Worm (Caenorhabditis elegans) whole organism, mixed stage, embryonic: ENCODE measurements around the gene nlp-70.

Experiments
- bed-3 ChIP-seq: fragments of 200-800 bp; sonication (Bioruptor generic); optimal IDR thresholded peaks from 3 replicates; lab custom pipeline; 2018; ENCODE audit warnings: mild to moderate bottlenecking, missing genetic modification characterization, moderate library complexity, missing compliant biosample characterization
- blmp-1 ChIP-seq: fragments of 150-350 bp; optimal IDR thresholded peaks from 2 replicates; lab custom pipeline; 2014; ENCODE audit warnings: missing biosample characterization, missing genetic modification characterization
- ces-1 ChIP-seq: fragments of 150-350 bp; optimal IDR thresholded peaks from 2 replicates; lab custom pipeline; 2014; ENCODE audit warnings: missing biosample characterization, missing genetic modification reagents, missing genetic modification characterization
- cnd-1 ChIP-seq: fragments of 200-800 bp; sonication (Bioruptor generic); optimal IDR thresholded peaks from 2 replicates; lab custom pipeline; 2018; ENCODE audit warnings: mild to moderate bottlenecking, missing genetic modification characterization, missing compliant biosample characterization
- drap-1 ChIP-seq: fragments of 200-800 bp; sonication (Bioruptor generic); optimal IDR thresholded peaks from 3 replicates; lab custom pipeline; 2018; ENCODE audit warnings: mild to moderate bottlenecking, missing genetic modification characterization, missing compliant biosample characterization
- elt-1 ChIP-seq: sonication (generic microtip); optimal IDR thresholded peaks from 2 replicates; lab custom pipeline; 2017; ENCODE audit warnings: missing genetic modification characterization, mild to moderate bottlenecking, missing compliant biosample characterization, antibody characterized with exemption, moderate library complexity, borderline replicate concordance; ENCODE audit not compliant: insufficient read depth
- elt-3 ChIP-seq: fragments of 150-350 bp; optimal IDR thresholded peaks from 2 replicates; lab custom pipeline; 2014; ENCODE audit warnings: missing biosample characterization, missing genetic modification characterization
- lin-13 ChIP-seq: fragments of 150-350 bp; optimal IDR thresholded peaks from 2 replicates; lab custom pipeline; 2014; ENCODE audit warnings: missing biosample characterization, missing genetic modification characterization
- lin-32 ChIP-seq: fragments of 200-800 bp; sonication (Bioruptor generic); optimal IDR thresholded peaks from 2 replicates; lab custom pipeline; 2018; ENCODE audit warnings: mild to moderate bottlenecking, missing genetic modification characterization, missing compliant biosample characterization
- lsy-2 ChIP-seq: fragments of 150-350 bp; optimal IDR thresholded peaks from 2 replicates; lab custom pipeline; 2014; ENCODE audit warnings: missing biosample characterization, missing genetic modification characterization
- nhr-2 ChIP-seq: fragments of 150-350 bp; optimal IDR thresholded peaks from 2 replicates; lab custom pipeline; 2014; ENCODE audit warnings: missing biosample characterization, missing genetic modification characterization
- nhr-237 ChIP-seq: fragments of 150-350 bp; optimal IDR thresholded peaks from 2 replicates; lab custom pipeline; 2014; ENCODE audit warnings: missing biosample characterization, missing genetic modification characterization
- pha-4 ChIP-seq: fragments of 150-350 bp; optimal IDR thresholded peaks from 2 replicates; lab custom pipeline; 2018; ENCODE audit warnings: missing biosample characterization, missing genetic modification reagents, missing genetic modification characterization
- snpc-4 ChIP-seq: fragments of 150-350 bp; optimal IDR thresholded peaks from 2 replicates; lab custom pipeline; 2014; ENCODE audit warnings: missing biosample characterization, missing genetic modification characterization
- tbx-8 ChIP-seq: fragments of 200-800 bp; sonication (Bioruptor generic); optimal IDR thresholded peaks from 2 replicates; lab custom pipeline; 2018; ENCODE audit warnings: mild to moderate bottlenecking, missing genetic modification characterization, moderate library complexity, missing compliant biosample characterization
- unc-120 ChIP-seq: sonication (generic microtip); optimal IDR thresholded peaks from 2 replicates; lab custom pipeline; 2017; ENCODE audit warnings: missing genetic modification characterization, missing compliant biosample characterization; ENCODE audit not compliant: poor library complexity, severe bottlenecking
- unc-62 ChIP-seq: fragments of 150-350 bp; optimal IDR thresholded peaks from 2 replicates; lab custom pipeline; 2014; ENCODE audit warnings: missing biosample characterization, missing genetic modification reagents, missing genetic modification characterization
- zip-8 ChIP-seq: fragments of 150-350 bp; optimal IDR thresholded peaks from 2 replicates; lab custom pipeline; 2014; ENCODE audit warnings: missing biosample characterization, missing genetic modification characterization
- ztf-11 ChIP-seq: fragments of 150-350 bp; optimal IDR thresholded peaks from 2 replicates; lab custom pipeline; 2014; ENCODE audit warnings: missing biosample characterization, missing genetic modification characterization

nlp-70 gene

DNA sequence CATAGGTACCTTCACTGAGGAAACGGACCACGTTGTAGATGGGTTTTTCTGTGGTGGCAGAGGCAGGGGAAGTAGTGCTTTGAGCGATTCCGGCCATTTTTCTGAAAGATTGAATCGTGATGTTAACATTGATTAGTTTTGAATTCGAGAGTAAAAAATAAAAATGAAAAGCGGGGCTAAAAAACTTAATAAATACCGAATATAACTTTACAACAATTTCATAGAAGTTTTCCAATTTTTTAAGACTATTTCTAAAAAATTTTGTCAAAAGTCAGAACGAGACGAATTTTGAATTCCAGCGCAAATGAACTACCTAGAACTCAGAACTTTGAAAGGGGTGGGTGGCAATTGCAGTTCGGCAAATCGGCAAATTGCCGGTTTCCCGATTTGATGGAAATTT lies 38.2 kb downstream of the nlp-70 start, which contains the start of gene kin-33:
Gene kin-33, minus strand, starts transcription at position 101 of the 400 bp plus-strand sequence.
- TF ChIP-seq ztf-11 (no peak), snpc-4 (tag; lab: Kevin White, UChicago) (no peak), lin-13 (no peak), blmp-1 (tag; lab: Kevin White, UChicago) (no peak), lin-32 (no peak), unc-62 (GFP tag; lab: Kevin White, UChicago) (no peak), zip-8 (no peak), ces-1 (GFP tag; lab: Kevin White, UChicago) (no peak), bed-3 (no peak), drap-1 (no peak), nhr-2 (tag; lab: Kevin White, UChicago) (no peak), tbx-8 (GFP tag; lab: Kevin White, UChicago) (no peak), cnd-1 (tag; lab: Kevin White, UChicago) (no peak), elt-3 (no peak), lsy-2 (tag; lab: Kevin White, UChicago) (no peak), nhr-237 (tag; lab: Kevin White, UChicago) (no peak), unc-120 (tag; lab: Kevin White, UChicago) (no peak), elt-1 (no peak), pha-4 (no peak)

DNA sequence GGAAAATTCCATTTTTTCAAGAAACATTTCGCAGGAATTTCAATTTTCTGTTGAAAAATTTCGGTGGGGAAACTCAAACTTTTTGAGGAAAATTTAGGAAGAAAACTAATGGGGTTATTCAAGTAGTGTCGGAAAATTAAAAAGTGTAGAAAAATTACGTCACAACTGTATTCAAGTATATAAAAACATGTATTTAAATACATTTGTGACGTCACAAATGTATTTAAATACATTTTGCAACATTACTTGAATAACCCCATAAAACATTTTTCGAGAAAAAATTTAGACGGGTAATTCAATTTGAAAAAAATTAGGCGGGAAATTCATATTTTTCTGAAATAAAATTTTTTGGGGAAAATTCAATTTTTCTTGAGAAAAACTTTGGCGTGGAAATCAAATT lies 50.7 kb downstream of the nlp-70 start:
- peak; percentile 91 for TF ChIP-seq zip-8
- TF ChIP-seq, all 35 proteins: peak for 1; not testable (repeated sequence) for 34
